Fruit fly (Drosophila melanogaster): Measurements from ENCODE around the gene Argk2.
A peak's percentile ranks its signal among the peaks of the same experiment; 100 is the strongest.

Gene Argk2

DNA sequence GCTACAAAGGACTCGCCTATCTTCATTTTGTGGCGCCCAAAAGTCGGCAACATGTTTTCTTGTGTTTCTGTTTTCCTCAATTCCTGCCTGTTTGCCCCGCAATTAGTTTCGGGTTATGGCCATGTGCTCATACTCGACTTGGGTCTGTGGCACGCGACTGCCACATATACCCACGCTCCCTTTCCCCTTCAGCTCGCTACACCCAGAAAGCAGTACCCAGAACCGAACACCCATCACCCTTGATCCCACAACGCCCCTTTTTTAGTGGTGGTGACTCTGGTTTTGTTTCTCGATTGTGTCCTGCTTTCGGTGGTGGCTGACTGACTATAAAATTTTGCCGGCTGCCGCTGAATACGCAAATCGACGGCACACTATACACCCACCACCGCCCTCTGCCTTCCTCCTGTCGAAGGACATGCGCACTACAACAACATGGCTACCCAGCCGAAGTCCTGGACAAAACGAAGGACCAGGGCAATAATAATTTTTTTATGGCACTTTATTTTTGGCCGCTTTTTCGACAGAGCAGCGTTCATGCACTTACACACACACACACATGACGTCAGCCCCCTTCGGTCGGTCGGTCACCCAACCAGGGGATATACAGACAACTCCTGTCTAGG lies 3.3 kb downstream of the Argk2 start (continued):
- no peak for TF ChIP-seq danr (GFP tag; IDR thresholded peaks at IDR 0.05)
- no peak for TF ChIP-seq NfI (GFP tag; optimal IDR thresholded peaks at IDR 0.05)
- TF ChIP-seq oc (tag; optimal IDR thresholded peaks at IDR 0.05) = no peak
- no peak for TF ChIP-seq CG2199 (GFP tag; IDR thresholded peaks at IDR 0.05)
- TF ChIP-seq CG30431 (GFP tag; optimal IDR thresholded peaks at IDR 0.05) = no peak
- TF ChIP-seq rib (GFP tag; IDR thresholded peaks at IDR 0.05) = 0 out of 2 replicates have a peak, but pooled peaks have one; percentile 16
- no peak for TF ChIP-seq amos (GFP tag; IDR thresholded peaks at IDR 0.05; ENCODE audit: partially characterized antibody)
- TF ChIP-seq lbe (GFP tag; optimal IDR thresholded peaks at IDR 0.05) = no peak
- no peak for TF ChIP-seq CG9215 (GFP tag; IDR thresholded peaks at IDR 0.05)
- no peak for TF ChIP-seq Fer3 (tag; optimal IDR thresholded peaks at IDR 0.05)
- no peak for TF ChIP-seq dimm (GFP tag; IDR thresholded peaks at IDR 0.05)
- TF ChIP-seq CG12299 (tag; optimal IDR thresholded peaks at IDR 0.05) = no peak
- TF ChIP-seq ATbp (GFP tag; optimal IDR thresholded peaks at IDR 0.05) = no peak
- TF ChIP-seq pnt (GFP tag; optimal IDR thresholded peaks at IDR 0.05) = no peak
- no peak for TF ChIP-seq bsh (GFP tag; optimal IDR thresholded peaks at IDR 0.05)

dm6 chr3L:9051830-9052259 lies 4.6 kb downstream of the Argk2 start:
- TF ChIP-seq Stat92E (GFP tag; optimal IDR thresholded peaks at IDR 0.05) (no peak), Bgb (GFP tag; IDR thresholded peaks at IDR 0.05; ENCODE audit: partially characterized antibody) (0 out of 2 replicates have a peak, but pooled peaks have one; percentile 22), CG18764 (GFP tag; optimal IDR thresholded peaks at IDR 0.05) (no peak), CG5180 (GFP tag; optimal IDR thresholded peaks at IDR 0.05) (no peak), repo (GFP tag; optimal IDR thresholded peaks at IDR 0.05) (no peak), CG12942 (GFP tag; optimal IDR thresholded peaks at IDR 0.05) (no peak), seq (GFP tag; IDR thresholded peaks at IDR 0.05) (peak; percentile 73), amos (GFP tag; IDR thresholded peaks at IDR 0.05; ENCODE audit: partially characterized antibody) (no peak), CG6689 (GFP tag; IDR thresholded peaks at IDR 0.05) (no peak), lab (GFP tag; optimal IDR thresholded peaks at IDR 0.05) (peak; percentile 16), Hmx (GFP tag; optimal IDR thresholded peaks at IDR 0.05) (no peak), CG15601 (tag; optimal IDR thresholded peaks at IDR 0.05) (no peak), insv (GFP tag; optimal IDR thresholded peaks at IDR 0.05) (no peak), sisA (GFP tag; IDR thresholded peaks at IDR 0.05) (no peak), Med (GFP tag) (no peak), CG11723 (GFP tag; optimal IDR thresholded peaks at IDR 0.05) (no peak), kay (GFP tag; optimal IDR thresholded peaks at IDR 0.05) (no peak), CG7357 (GFP tag; IDR thresholded peaks at IDR 0.05) (no peak), CG8089 (GFP tag; optimal IDR thresholded peaks at IDR 0.05) (no peak), CG4820 (GFP tag; optimal IDR thresholded peaks at IDR 0.05) (no peak), Atf3 (GFP tag; optimal IDR thresholded peaks at IDR 0.05) (no peak), CG12744 (GFP tag; optimal IDR thresholded peaks at IDR 0.05) (no peak), CG4404 (GFP tag; IDR thresholded peaks at IDR 0.05) (no peak), CG6175 (GFP tag; IDR thresholded peaks at IDR 0.05) (no peak), Side (GFP tag; optimal IDR thresholded peaks at IDR 0.05) (no peak), pho (GFP tag; optimal IDR thresholded peaks at IDR 0.05) (no peak), bab2 (GFP tag; optimal IDR thresholded peaks at IDR 0.05) (no peak), Atf-2 (GFP tag; optimal IDR thresholded peaks at IDR 0.05) (no peak), CG9609 (GFP tag; optimal IDR thresholded peaks at IDR 0.05) (no peak), fu2 (GFP tag; optimal IDR thresholded peaks at IDR 0.05) (no peak), abd-A (tag; optimal IDR thresholded peaks at IDR 0.05) (peak; percentile 89), Xrp1 (GFP tag; IDR thresholded peaks at IDR 0.05) (no peak), CG11504 (tag; optimal IDR thresholded peaks at IDR 0.05) (peak; percentile 22), z (GFP tag; IDR thresholded peaks at IDR 0.05) (no peak), CG11247 (GFP tag; IDR thresholded peaks at IDR 0.05) (no peak), Hey (tag; optimal IDR thresholded peaks at IDR 0.05) (peak; percentile 64), Fer3 (tag; optimal IDR thresholded peaks at IDR 0.05) (no peak), oc (tag; optimal IDR thresholded peaks at IDR 0.05) (peak; percentile 32)
